Fruit fly (Drosophila melanogaster) whole organism, prepupa: ENCODE data around the gene CG31459.

Experiments used
- CG11762 ChIP-seq: fragments of 200-800 bp; sonication (Bioruptor generic); optimal IDR thresholded peaks from 3 replicates; lab custom pipeline; 2016; ENCODE audit warnings: missing biosample characterization, missing genetic modification characterization; ENCODE audit not compliant: insufficient read depth
- CG15336 ChIP-seq: fragments of 200-800 bp; sonication (Bioruptor generic); IDR thresholded peaks from 2 replicates; pipeline ENCODE4 v1.3.6; 2022; ENCODE audit warnings: missing biosample characterization, missing genetic modification characterization
- CG1621 ChIP-seq: fragments of 200-800 bp; sonication (Bioruptor generic); optimal IDR thresholded peaks from 3 replicates; lab custom pipeline; 2018; ENCODE audit warnings: missing biosample characterization, mild to moderate bottlenecking, missing genetic modification characterization
- CG16779 ChIP-seq: fragments of 200-800 bp; sonication (Bioruptor generic); optimal IDR thresholded peaks from 3 replicates; lab custom pipeline; 2017; ENCODE audit warnings: missing biosample characterization, mild to moderate bottlenecking, missing genetic modification characterization
- CG3032 ChIP-seq: fragments of 200-800 bp; optimal IDR thresholded peaks from 2 replicates; lab custom pipeline; 2019; ENCODE audit warnings: missing biosample characterization, mild to moderate bottlenecking, missing genetic modification characterization, moderate library complexity
- CG32006 ChIP-seq: fragments of 200-800 bp; sonication (Bioruptor generic); optimal IDR thresholded peaks from 3 replicates; lab custom pipeline; 2017; ENCODE audit warnings: missing biosample characterization, mild to moderate bottlenecking, missing genetic modification characterization
- CG34406 ChIP-seq: fragments of 200-800 bp; sonication (Bioruptor generic); optimal IDR thresholded peaks from 3 replicates; lab custom pipeline; 2016; ENCODE audit warnings: missing biosample characterization, missing genetic modification characterization
- CG3919 ChIP-seq: fragments of 200-800 bp; sonication (Bioruptor generic); optimal IDR thresholded peaks from 3 replicates; lab custom pipeline; 2016; ENCODE audit warnings: missing biosample characterization, missing genetic modification characterization
- CG4318 ChIP-seq: fragments of 200-800 bp; sonication (Bioruptor generic); optimal IDR thresholded peaks from 3 replicates; lab custom pipeline; 2017; ENCODE audit warnings: missing biosample characterization, mild to moderate bottlenecking, missing genetic modification characterization
- CG6163 ChIP-seq: fragments of 200-800 bp; sonication (Bioruptor generic); IDR thresholded peaks from 3 replicates; pipeline ENCODE4 v1.3.6; 2022; ENCODE audit warnings: missing biosample characterization, missing genetic modification characterization
- CG6276 ChIP-seq: fragments of 200-800 bp; sonication (Bioruptor generic); optimal IDR thresholded peaks from 2 replicates; lab custom pipeline; 2017; ENCODE audit warnings: missing biosample characterization, mild to moderate bottlenecking, missing genetic modification characterization
- CG6808 ChIP-seq: fragments of 200-800 bp; sonication (Bioruptor generic); optimal IDR thresholded peaks from 3 replicates; lab custom pipeline; 2017; ENCODE audit warnings: missing biosample characterization, missing genetic modification characterization, mild to moderate bottlenecking, moderate library complexity, missing genetic modification reagents
- CG7368 ChIP-seq: fragments of 200-800 bp; sonication (Bioruptor generic); optimal IDR thresholded peaks from 3 replicates; lab custom pipeline; 2016; ENCODE audit warnings: missing biosample characterization, missing genetic modification characterization
- CG8119 ChIP-seq: fragments of 200-800 bp; sonication (Bioruptor generic); IDR thresholded peaks from 3 replicates; pipeline ENCODE4 v1.3.6; 2022; ENCODE audit warnings: missing biosample characterization, missing genetic modification characterization
- CG8319 ChIP-seq: fragments of 200-800 bp; sonication (Bioruptor generic); optimal IDR thresholded peaks from 3 replicates; lab custom pipeline; 2016; ENCODE audit warnings: missing biosample characterization, missing genetic modification characterization
- CG8632 ChIP-seq: fragments of 200-800 bp; sonication (Bioruptor generic); optimal IDR thresholded peaks from 3 replicates; lab custom pipeline; 2016; ENCODE audit warnings: missing biosample characterization, missing genetic modification characterization
- CG9139 ChIP-seq: fragments of 200-800 bp; sonication (Bioruptor generic); optimal IDR thresholded peaks from 3 replicates; lab custom pipeline; 2017; ENCODE audit warnings: missing biosample characterization, mild to moderate bottlenecking, missing genetic modification characterization
- Ets96B ChIP-seq: fragments of 200-800 bp; optimal IDR thresholded peaks from 2 replicates; lab custom pipeline; 2019; ENCODE audit warnings: missing biosample characterization, mild to moderate bottlenecking, missing genetic modification characterization, moderate library complexity
- Gug ChIP-seq: fragments of 200-800 bp; sonication (Bioruptor generic); IDR thresholded peaks from 2 replicates; pipeline ENCODE4 v1.3.6; 2022; ENCODE audit warnings: missing biosample characterization, missing genetic modification characterization
- Hr39 ChIP-seq: fragments of 200-800 bp; sonication (Bioruptor generic); optimal IDR thresholded peaks from 2 replicates; lab custom pipeline; 2016; ENCODE audit warnings: missing biosample characterization, missing genetic modification characterization
- Met ChIP-seq: fragments of 200-800 bp; sonication (Bioruptor generic); optimal IDR thresholded peaks from 3 replicates; lab custom pipeline; 2016; ENCODE audit warnings: missing biosample characterization, missing genetic modification characterization
- OdsH ChIP-seq: fragments of 200-800 bp; sonication (Bioruptor generic); optimal IDR thresholded peaks from 3 replicates; lab custom pipeline; 2016; ENCODE audit warnings: missing biosample characterization, missing genetic modification characterization
- Smox ChIP-seq: fragments of 200-800 bp; sonication (Bioruptor generic); optimal IDR thresholded peaks from 3 replicates; lab custom pipeline; 2016; ENCODE audit warnings: missing biosample characterization, missing genetic modification characterization
- Sox15 ChIP-seq: fragments of 200-800 bp; sonication (Bioruptor generic); optimal IDR thresholded peaks from 3 replicates; lab custom pipeline; 2016; ENCODE audit warnings: missing biosample characterization, missing genetic modification characterization
- achi ChIP-seq: fragments of 200-800 bp; sonication (Bioruptor generic); optimal IDR thresholded peaks from 3 replicates; lab custom pipeline; 2016; ENCODE audit warnings: missing biosample characterization, missing genetic modification characterization
- acj6 ChIP-seq: fragments of 200-800 bp; sonication (Bioruptor generic); optimal IDR thresholded peaks from 3 replicates; lab custom pipeline; 2016; ENCODE audit warnings: missing biosample characterization, missing genetic modification characterization
- dac ChIP-seq: fragments of 200-800 bp; sonication (Bioruptor generic); optimal IDR thresholded peaks from 2 replicates; lab custom pipeline; 2017; ENCODE audit warnings: missing biosample characterization, mild to moderate bottlenecking, missing genetic modification characterization
- dsx ChIP-seq: fragments of 200-800 bp; optimal IDR thresholded peaks from 3 replicates; lab custom pipeline; 2019; ENCODE audit warnings: missing biosample characterization, mild to moderate bottlenecking, missing genetic modification characterization, moderate library complexity; ENCODE audit not compliant: poor library complexity, severe bottlenecking
- eg ChIP-seq: fragments of 200-800 bp; sonication (Bioruptor generic); IDR thresholded peaks from 3 replicates; pipeline ENCODE4 v1.3.6; 2022; ENCODE audit warnings: missing biosample characterization, missing genetic modification characterization
- fd59A ChIP-seq: fragments of 200-800 bp; sonication (Bioruptor generic); optimal IDR thresholded peaks from 2 replicates; lab custom pipeline; 2017; ENCODE audit warnings: missing biosample characterization, mild to moderate bottlenecking, missing genetic modification characterization, missing genetic modification reagents
- fkh ChIP-seq: fragments of 200-800 bp; sonication (Bioruptor generic); optimal IDR thresholded peaks from 3 replicates; lab custom pipeline; 2017; ENCODE audit warnings: missing biosample characterization, mild to moderate bottlenecking, missing genetic modification characterization, moderate library complexity
- lz ChIP-seq: fragments of 200-800 bp; sonication (Bioruptor generic); optimal IDR thresholded peaks from 3 replicates; lab custom pipeline; 2016; ENCODE audit warnings: missing biosample characterization, missing genetic modification characterization
- net ChIP-seq: fragments of 200-800 bp; sonication (Bioruptor generic); optimal IDR thresholded peaks from 3 replicates; lab custom pipeline; 2016; ENCODE audit warnings: missing biosample characterization, missing genetic modification characterization
- salr ChIP-seq, 2 experiments: fragments of 200-800 bp; sonication (Bioruptor generic); optimal IDR thresholded peaks; 3 replicates each; lab custom pipeline; 2016 to 2018; ENCODE audit warnings: missing biosample characterization in 2 of 2, missing genetic modification characterization in 2 of 2, mild to moderate bottlenecking in 1 of 2
- spab ChIP-seq: fragments of 200-800 bp; sonication (Bioruptor generic); optimal IDR thresholded peaks from 2 replicates; lab custom pipeline; 2017; ENCODE audit warnings: missing biosample characterization, mild to moderate bottlenecking, missing genetic modification characterization, missing genetic modification reagents
- ss ChIP-seq, 2 experiments: fragments of 200-800 bp; sonication (Bioruptor generic); optimal IDR thresholded peaks; 2 replicates in 1 of 2; 3 replicates in 1 of 2; lab custom pipeline; 2017 to 2018; ENCODE audit warnings: mild to moderate bottlenecking in 2 of 2, missing biosample characterization in 2 of 2, missing genetic modification characterization in 2 of 2, moderate library complexity in 1 of 2
- vri ChIP-seq: fragments of 200-800 bp; sonication (Bioruptor generic); optimal IDR thresholded peaks from 3 replicates; lab custom pipeline; 2016; ENCODE audit warnings: missing biosample characterization, mild to moderate bottlenecking, missing genetic modification characterization

Gene CG31459

DNA sequence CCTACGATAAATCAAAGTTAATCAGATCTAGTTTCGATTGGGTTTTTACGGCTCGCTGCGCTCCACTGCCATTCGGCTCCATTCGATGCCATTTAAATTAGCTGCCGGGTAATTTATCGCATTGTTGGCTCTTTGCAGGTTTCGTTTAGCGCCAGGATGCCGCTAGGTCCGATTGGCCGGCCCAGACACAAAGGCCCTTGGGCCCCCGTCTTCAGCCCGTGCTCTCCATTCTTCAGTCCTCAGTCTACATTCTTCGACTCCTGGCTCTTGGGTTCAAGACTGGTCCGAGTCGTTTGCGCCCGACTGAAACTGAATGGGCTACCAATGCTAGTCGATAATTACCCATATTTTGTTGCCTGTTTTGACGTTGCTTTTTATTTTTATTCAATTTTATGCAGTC, 27.4 kb upstream of the CG31459 start:
- TF ChIP-seq ss (GFP tag; optimal IDR thresholded peaks at IDR 0.05; lab: Kevin White, UChicago) (peak in 1 of 2 experiments; percentile 54), CG8632 (GFP tag; lab: Kevin White, UChicago) (no peak), net (GFP tag; lab: Kevin White, UChicago) (no peak), CG34406 (GFP tag; lab: Kevin White, UChicago) (no peak), fd59A (GFP tag; lab: Kevin White, UChicago) (no peak), CG3032 (tag; lab: Kevin White, UChicago) (no peak), acj6 (GFP tag; lab: Kevin White, UChicago) (no peak), CG1621 (tag; lab: Kevin White, UChicago) (peak; percentile 44), dsx (GFP tag; lab: Kevin White, UChicago) (peak; percentile 73), spab (GFP tag; lab: Kevin White, UChicago) (no peak)
- TF ChIP-seq, all 60 proteins: peak for 3

DNA sequence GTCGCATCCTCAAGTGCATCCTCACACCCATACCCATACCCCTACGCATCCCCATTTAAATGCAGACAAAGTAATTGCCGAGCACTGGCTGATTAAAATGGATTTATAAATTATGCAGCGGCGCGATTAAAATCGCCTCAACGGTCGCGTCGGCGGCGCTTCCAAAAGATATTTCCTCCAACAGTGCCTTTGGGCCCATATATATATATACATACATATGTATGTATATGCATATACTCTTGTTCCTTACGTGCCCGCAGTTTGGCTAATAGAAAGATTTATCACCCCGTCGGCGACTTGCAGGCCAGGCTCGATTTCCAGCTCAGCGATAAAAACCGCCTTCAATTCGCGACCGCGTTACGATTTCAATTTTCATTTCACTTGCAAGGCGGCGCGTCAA, 23.9 kb upstream of the CG31459 start:
- TF ChIP-seq lz (GFP tag; lab: Kevin White, UChicago): no peak
- TF ChIP-seq CG6276 (GFP tag; lab: Kevin White, UChicago): no peak
- TF ChIP-seq dac (GFP tag; lab: Kevin White, UChicago): no peak
- TF ChIP-seq Smox: no peak
- no peak for TF ChIP-seq CG34406 (GFP tag; lab: Kevin White, UChicago)
- TF ChIP-seq CG6808 (GFP tag; lab: Kevin White, UChicago): no peak
- no peak for TF ChIP-seq acj6 (GFP tag; lab: Kevin White, UChicago)
- TF ChIP-seq salr (GFP tag; optimal IDR thresholded peaks at IDR 0.05; lab: Kevin White, UChicago): no peak
- TF ChIP-seq CG8632 (GFP tag; lab: Kevin White, UChicago): no peak
- TF ChIP-seq vri (GFP tag; lab: Kevin White, UChicago): no peak
- no peak for TF ChIP-seq CG8119 (GFP tag; lab: Robert Waterston, UW)
- TF ChIP-seq Sox15: no peak
- TF ChIP-seq CG32006 (GFP tag; lab: Kevin White, UChicago): no peak
- no peak for TF ChIP-seq CG11762
- TF ChIP-seq CG6163 (GFP tag; lab: Robert Waterston, UW): no peak
- TF ChIP-seq OdsH (GFP tag; lab: Kevin White, UChicago): no peak
- no peak for TF ChIP-seq CG3919 (GFP tag; lab: Kevin White, UChicago)
- TF ChIP-seq fkh: no peak

DNA sequence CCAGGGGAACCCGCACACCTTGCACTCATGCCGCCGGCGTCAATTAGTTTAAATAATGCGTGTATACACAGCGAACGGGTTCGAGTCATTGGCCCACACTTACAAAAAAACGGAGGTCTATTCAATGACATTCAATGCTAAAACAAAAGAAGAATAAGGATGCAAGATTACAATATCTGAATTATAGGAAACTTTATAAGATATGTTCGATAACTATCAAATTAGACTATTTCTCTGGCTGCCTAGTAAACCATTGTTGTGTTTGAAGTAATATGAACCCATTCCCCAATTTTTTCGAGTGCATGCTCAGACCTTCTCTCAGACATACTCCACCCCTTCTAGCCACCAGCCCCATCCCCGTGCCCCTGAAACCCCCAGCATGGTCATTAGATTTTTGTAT, 19.7 kb upstream of the CG31459 start:
- TF ChIP-seq Met (GFP tag; lab: Kevin White, UChicago): no peak
- TF ChIP-seq dsx (GFP tag; lab: Kevin White, UChicago): no peak
- TF ChIP-seq achi: no peak
- no peak for TF ChIP-seq fd59A (GFP tag; lab: Kevin White, UChicago)
- TF ChIP-seq CG16779 (tag; lab: Kevin White, UChicago): no peak
- TF ChIP-seq Hr39 (GFP tag; lab: Kevin White, UChicago): no peak
- peak; percentile 54 for TF ChIP-seq CG32006 (GFP tag; lab: Kevin White, UChicago)
- TF ChIP-seq CG1621 (tag; lab: Kevin White, UChicago): no peak
- TF ChIP-seq CG11762: no peak
- no peak for TF ChIP-seq Gug
- TF ChIP-seq CG7368: no peak
- no peak for TF ChIP-seq acj6 (GFP tag; lab: Kevin White, UChicago)
- TF ChIP-seq fkh: no peak
- no peak for TF ChIP-seq dac (GFP tag; lab: Kevin White, UChicago)
- TF ChIP-seq CG8632 (GFP tag; lab: Kevin White, UChicago): no peak
- no peak for TF ChIP-seq CG9139
- peak; percentile 42; the same call in 1 of the 3 replicates for TF ChIP-seq CG8119 (GFP tag; lab: Robert Waterston, UW)
- no peak for TF ChIP-seq net (GFP tag; lab: Kevin White, UChicago)
- 0 out of 2 replicates have a peak, but pooled peaks have one; percentile 13 for TF ChIP-seq CG15336 (GFP tag; lab: Robert Waterston, UW)
- TF ChIP-seq Ets96B (tag; lab: Kevin White, UChicago): no peak
- TF ChIP-seq Smox: no peak
- TF ChIP-seq CG6163 (GFP tag; lab: Robert Waterston, UW): 0 out of 3 replicates have a peak, but pooled peaks have one; percentile 33
- no peak for TF ChIP-seq CG3919 (GFP tag; lab: Kevin White, UChicago)
- no peak for TF ChIP-seq CG8319 (GFP tag; lab: Kevin White, UChicago)
- TF ChIP-seq CG6276 (GFP tag; lab: Kevin White, UChicago): peak; percentile 32
- peak; percentile 61; the same call in 2 of the 3 replicates for TF ChIP-seq eg (GFP tag; lab: Robert Waterston, UW)
- peak; percentile 29 for TF ChIP-seq CG4318 (GFP tag; lab: Kevin White, UChicago)
